Fruit fly (Drosophila melanogaster): ENCODE data around the gene nebu.

Gene nebu

dm6 chr3L:12813907-12814306 is 29.0 kb downstream of the nebu start, which contains the start of the genes Sf3a2 and CG42588 (continued):
- TF ChIP-seq ci (GFP tag; IDR thresholded peaks at IDR 0.05) = no peak
- no peak for TF ChIP-seq sd (tag; optimal IDR thresholded peaks at IDR 0.05)
- TF ChIP-seq CG15479 (GFP tag; optimal IDR thresholded peaks at IDR 0.05) = no peak
- TF ChIP-seq az2 (GFP tag; optimal IDR thresholded peaks at IDR 0.05) = peak; percentile 74
- TF ChIP-seq pan (optimal IDR thresholded peaks at IDR 0.05) = no peak
- TF ChIP-seq pan (GFP tag; optimal IDR thresholded peaks at IDR 0.05 in 1 of 2, IDR thresholded peaks at IDR 0.05 in 1 of 2) = peak in 1 of 2 experiments; percentile 78
- TF ChIP-seq CG7786 (GFP tag; optimal IDR thresholded peaks at IDR 0.05) = peak; percentile 2
- TF ChIP-seq Tbp (GFP tag; optimal IDR thresholded peaks at IDR 0.05) = no peak
- no peak; the same call in 2 of the 3 replicates for TF ChIP-seq zen2 (GFP tag; IDR thresholded peaks at IDR 0.05; ENCODE audit: partially characterized antibody)
- no peak for TF ChIP-seq Atf3 (GFP tag; optimal IDR thresholded peaks at IDR 0.05)
- TF ChIP-seq jumu (GFP tag; optimal IDR thresholded peaks at IDR 0.05) = no peak
- no peak for TF ChIP-seq dati (GFP tag; IDR thresholded peaks at IDR 0.05)
- TF ChIP-seq onecut (GFP tag; IDR thresholded peaks at IDR 0.05) = no peak
- TF ChIP-seq CG17361 (GFP tag; IDR thresholded peaks at IDR 0.05) = peak; percentile 78; the same call in 2 of the 3 replicates
- no peak for TF ChIP-seq CG3065 (GFP tag; optimal IDR thresholded peaks at IDR 0.05)
- TF ChIP-seq CG7357 (GFP tag; IDR thresholded peaks at IDR 0.05) = no peak
- peak; percentile 76 for TF ChIP-seq phol (tag; optimal IDR thresholded peaks at IDR 0.05)
- TF ChIP-seq nerfin-2 (GFP tag; IDR thresholded peaks at IDR 0.05; ENCODE audit: partially characterized antibody) = no peak
- no peak for TF ChIP-seq CG14965 (GFP tag; optimal IDR thresholded peaks at IDR 0.05; ENCODE audit: borderline replicate concordance)
- TF ChIP-seq da (GFP tag; optimal IDR thresholded peaks at IDR 0.05) = no peak
- TF ChIP-seq NC2α (GFP tag; optimal IDR thresholded peaks at IDR 0.05) = peak; percentile 17
- TF ChIP-seq Ravus (GFP tag; IDR thresholded peaks at IDR 0.05) = peak; percentile 7; the same call in 1 of the 2 replicates
- TF ChIP-seq Sry-δ (GFP tag; optimal IDR thresholded peaks at IDR 0.05) = peak; percentile 80
- peak; percentile 41 for TF ChIP-seq unpg (GFP tag; optimal IDR thresholded peaks at IDR 0.05)
- TF ChIP-seq CG10565 (GFP tag; optimal IDR thresholded peaks at IDR 0.05) = no peak
- TF ChIP-seq CG2678 (tag; optimal IDR thresholded peaks at IDR 0.05) = no peak
- no peak for TF ChIP-seq hkb (optimal IDR thresholded peaks at IDR 0.05)
- TF ChIP-seq hkb (GFP tag; IDR thresholded peaks at IDR 0.05) = no peak
- no peak for TF ChIP-seq bcd (GFP tag; optimal IDR thresholded peaks at IDR 0.05)
- peak; percentile 48 for TF ChIP-seq CG3838 (GFP tag; optimal IDR thresholded peaks at IDR 0.05)
- TF ChIP-seq Blimp-1 (GFP tag; optimal IDR thresholded peaks at IDR 0.05) = peak; percentile 59
- peak; percentile 68; the same call in 1 of the 2 replicates for TF ChIP-seq ranshi (GFP tag; IDR thresholded peaks at IDR 0.05)
- peak; percentile 93 for TF ChIP-seq sens (GFP tag)
- TF ChIP-seq Sox102F (GFP tag; optimal IDR thresholded peaks at IDR 0.05) = no peak
- peak; percentile 61 for TF ChIP-seq Dref (GFP tag; IDR thresholded peaks at IDR 0.05)
- TF ChIP-seq CG4820 (GFP tag; optimal IDR thresholded peaks at IDR 0.05) = no peak
- TF ChIP-seq CG12744 (GFP tag; optimal IDR thresholded peaks at IDR 0.05) = no peak
- no peak for TF ChIP-seq Mrtf (GFP tag; IDR thresholded peaks at IDR 0.05)
- peak; percentile 80 for TF ChIP-seq CG4617 (GFP tag; optimal IDR thresholded peaks at IDR 0.05; ENCODE audit: borderline replicate concordance)
- TF ChIP-seq HLHmδ (GFP tag; optimal IDR thresholded peaks at IDR 0.05) = no peak
- peak; percentile 56 for TF ChIP-seq CG14014 (GFP tag; IDR thresholded peaks at IDR 0.05)
- TF ChIP-seq Myb (GFP tag; optimal IDR thresholded peaks at IDR 0.05) = peak; percentile 1
- TF ChIP-seq ash1 (GFP tag; optimal IDR thresholded peaks at IDR 0.05) = no peak
- TF ChIP-seq CG14441 (GFP tag; IDR thresholded peaks at IDR 0.05) = peak; percentile 57
- TF ChIP-seq gsb (GFP tag; IDR thresholded peaks at IDR 0.05) = no peak
- peak; percentile 74 for TF ChIP-seq ind (GFP tag; optimal IDR thresholded peaks at IDR 0.05)
- TF ChIP-seq hbn (GFP tag; IDR thresholded peaks at IDR 0.05; ENCODE audit: partially characterized antibody) = peak; percentile 80
- 0 out of 4 replicates have a peak, but pooled peaks have one; percentile 7 for TF ChIP-seq chinmo (GFP tag; IDR thresholded peaks at IDR 0.05; ENCODE audit: partially characterized antibody)
- TF ChIP-seq CoRest (tag; optimal IDR thresholded peaks at IDR 0.05) = peak; percentile 77
- no peak for TF ChIP-seq CG18599 (GFP tag; optimal IDR thresholded peaks at IDR 0.05)
- TF ChIP-seq Xbp1 (GFP tag; optimal IDR thresholded peaks at IDR 0.05) = peak; percentile 81
- no peak for TF ChIP-seq yki (optimal IDR thresholded peaks at IDR 0.05)
